Worm (Caenorhabditis elegans): Measurements from ENCODE around the gene nhr-126.

nhr-126 gene

DNA sequence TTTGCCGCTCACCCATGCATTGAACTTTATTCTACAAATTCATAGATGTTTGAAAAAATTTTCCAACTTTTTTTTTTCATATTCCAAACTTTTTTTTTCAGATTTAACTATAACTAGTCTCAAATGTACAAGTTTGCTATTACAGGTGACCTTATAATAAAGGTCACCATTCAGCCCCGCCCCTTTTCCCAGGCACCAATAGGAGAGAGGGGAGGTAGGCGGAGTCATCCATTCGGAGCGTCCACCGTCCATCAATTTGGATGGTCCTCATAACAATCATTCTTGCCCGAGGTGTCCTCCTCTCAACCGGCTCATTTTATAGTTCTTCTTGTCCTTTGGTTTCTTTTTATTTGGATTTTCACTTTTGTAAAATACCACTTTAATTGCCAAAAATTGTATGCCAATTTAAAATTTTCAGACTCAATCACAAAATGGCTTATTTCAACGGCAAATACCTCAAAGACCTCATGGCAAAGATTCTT, 41.0 kb upstream of the nhr-126 start, which contains the start of gene Y5H2B.3:
Gene Y5H2B.3, plus strand, starts transcription at position 432 of the 482 bp plus-strand sequence.
- TF ChIP-seq madf-9 (GFP tag; conservative IDR thresholded peaks at IDR 0.05) (no peak), hif-1 (tag; optimal IDR thresholded peaks at IDR 0.05) (no peak), sdz-12 (GFP tag; optimal IDR thresholded peaks at IDR 0.05) (no peak), mes-2 (tag; optimal IDR thresholded peaks at IDR 0.05; ENCODE audit: poor library complexity, severe bottlenecking) (no peak), ceh-32 (tag; optimal IDR thresholded peaks at IDR 0.05; ENCODE audit: poor library complexity) (no peak), nhr-237 (tag; optimal IDR thresholded peaks at IDR 0.05) (no peak), lin-39 (tag; optimal IDR thresholded peaks at IDR 0.05) (no peak), arid-1 (GFP tag; conservative IDR thresholded peaks at IDR 0.05) (no peak), mxl-2 (GFP tag; conservative IDR thresholded peaks at IDR 0.05) (no peak), mxl-3 (GFP tag; optimal IDR thresholded peaks at IDR 0.05) (no peak), nhr-48 (tag; optimal IDR thresholded peaks at IDR 0.05) (no peak)

DNA sequence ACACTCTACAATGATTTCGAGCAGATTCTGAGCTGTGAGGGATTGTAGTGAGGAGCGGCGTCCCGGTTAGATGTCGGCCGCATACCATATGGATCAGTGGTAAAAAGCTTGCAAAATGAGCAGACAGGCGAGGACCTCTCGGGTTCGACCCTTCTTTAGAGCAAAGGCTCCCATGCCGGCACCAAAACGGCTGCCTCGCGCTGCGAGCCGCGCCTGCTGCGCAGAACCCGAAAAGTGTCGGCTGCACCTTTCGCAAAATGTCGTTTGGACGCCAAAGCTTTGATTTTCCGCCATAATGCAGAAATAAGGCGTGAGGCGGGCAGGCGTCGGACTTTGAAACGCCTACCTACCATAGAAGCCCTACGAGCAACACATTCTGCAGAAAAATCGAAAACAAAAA, 38.5 kb upstream of the nhr-126 start:
- TF ChIP-seq nhr-111 (GFP tag; optimal IDR thresholded peaks at IDR 0.05) (no peak), D1046.2 (GFP tag; IDR thresholded peaks at IDR 0.05) (0 out of 2 replicates have a peak, but pooled peaks have one; percentile 41), egl-43 (GFP tag; IDR thresholded peaks at IDR 0.05) (peak; percentile 70), set-16 (GFP tag; IDR thresholded peaks at IDR 0.05) (peak; percentile 91), nhr-28 (tag; optimal IDR thresholded peaks at IDR 0.05) (no peak), Y48G9A.11 (GFP tag; IDR thresholded peaks at IDR 0.05) (peak; percentile 71; the same call in 1 of the 2 replicates)

DNA sequence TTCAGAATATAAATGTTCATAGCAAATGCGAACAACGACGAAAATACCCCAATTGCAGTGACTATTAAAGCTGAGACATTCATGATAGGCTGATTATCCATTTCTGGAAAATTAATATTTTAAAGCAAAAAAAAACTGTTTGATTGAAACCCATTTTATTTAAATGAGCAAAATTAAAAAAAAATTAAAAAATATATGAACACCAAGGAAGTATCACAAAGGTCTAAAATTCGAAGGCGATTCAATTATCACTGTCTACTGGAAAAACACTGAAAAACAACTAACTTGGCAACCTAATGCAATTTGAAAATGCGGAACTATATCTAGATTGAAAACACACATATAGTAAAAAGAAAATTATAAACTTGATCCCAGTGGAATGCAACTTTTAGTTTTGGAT, 37.8 kb upstream of the nhr-126 start, which contains the start of gene srbc-42:
Gene srbc-42, minus strand, starts transcription at position 101 of the 400 bp plus-strand sequence.
- TF ChIP-seq nhr-28 (tag; optimal IDR thresholded peaks at IDR 0.05) = no peak
- TF ChIP-seq attf-4 (tag; optimal IDR thresholded peaks at IDR 0.05) = no peak
- no peak for TF ChIP-seq saeg-2 (GFP tag; IDR thresholded peaks at IDR 0.05)
- no peak for TF ChIP-seq unc-39 (tag; optimal IDR thresholded peaks at IDR 0.05)
- no peak for TF ChIP-seq T20F7.1 (GFP tag; optimal IDR thresholded peaks at IDR 0.05)
- TF ChIP-seq daf-16 (GFP tag; optimal IDR thresholded peaks at IDR 0.05) = no peak
- TF ChIP-seq daf-16 (tag; optimal IDR thresholded peaks at IDR 0.05) = no peak
- TF ChIP-seq arid-1 (GFP tag; conservative IDR thresholded peaks at IDR 0.05) = no peak
- TF ChIP-seq hif-1 (tag; optimal IDR thresholded peaks at IDR 0.05) = no peak
- TF ChIP-seq ces-1 (GFP tag; optimal IDR thresholded peaks at IDR 0.05) = no peak
- no peak for TF ChIP-seq F26F4.8 (GFP tag; conservative IDR thresholded peaks at IDR 0.05)
- no peak for TF ChIP-seq D1046.2 (GFP tag; IDR thresholded peaks at IDR 0.05)
- TF ChIP-seq jun-1 (tag; optimal IDR thresholded peaks at IDR 0.05) = no peak
- TF ChIP-seq ztf-7 (tag; optimal IDR thresholded peaks at IDR 0.05) = no peak
- TF ChIP-seq pha-4 (GFP tag; IDR thresholded peaks at IDR 0.05) = no peak
- no peak for TF ChIP-seq pha-4 (tag; optimal IDR thresholded peaks at IDR 0.05)
- no peak for TF ChIP-seq php-3 (GFP tag; IDR thresholded peaks at IDR 0.05)
- TF ChIP-seq ceh-32 (tag; optimal IDR thresholded peaks at IDR 0.05; ENCODE audit: poor library complexity) = no peak
- no peak for TF ChIP-seq lir-3 (tag; optimal IDR thresholded peaks at IDR 0.05)
- no peak for TF ChIP-seq ctbp-1 (GFP tag; IDR thresholded peaks at IDR 0.05)

DNA sequence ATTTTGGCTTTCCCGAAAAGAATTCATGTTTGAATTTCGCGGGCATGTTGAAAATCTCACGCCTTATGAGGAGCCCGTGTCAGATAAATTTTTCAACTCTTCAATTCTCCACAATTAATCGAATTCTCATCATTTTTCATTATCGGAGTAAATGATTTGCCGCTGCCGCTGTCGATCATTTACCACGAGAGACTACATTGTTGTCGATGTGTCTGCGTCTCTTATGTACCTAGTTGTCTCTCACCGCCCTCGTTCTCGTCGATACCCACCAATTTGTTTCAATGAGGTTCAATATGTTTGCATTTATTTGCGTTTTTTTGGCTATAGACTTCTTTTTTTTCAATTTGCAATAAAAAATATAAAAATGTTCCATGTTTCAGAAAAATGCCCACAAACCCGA, 36.8 kb upstream of the nhr-126 start, which contains the start of gene nhr-13:
Gene nhr-13, plus strand, starts transcription at position 369 of the 400 bp plus-strand sequence.
- TF ChIP-seq hlh-30 (tag; optimal IDR thresholded peaks at IDR 0.05; ENCODE audit: insufficient read depth) (peak; percentile 53), aha-1 (tag) (peak; percentile 82), dmd-6 (GFP tag; IDR thresholded peaks at IDR 0.05) (peak; percentile 61), dve-1 (tag; optimal IDR thresholded peaks at IDR 0.05; ENCODE audit: insufficient read depth) (peak; percentile 11), hlh-11 (tag; optimal IDR thresholded peaks at IDR 0.05) (peak; percentile 35), daf-8 (GFP tag; IDR thresholded peaks at IDR 0.05) (no peak), duxl-1 (tag; optimal IDR thresholded peaks at IDR 0.05; ENCODE audit: poor library complexity) (peak; percentile 30), nhr-28 (tag; optimal IDR thresholded peaks at IDR 0.05) (peak; percentile 53), hmg-1.1 (GFP tag; IDR thresholded peaks at IDR 0.05) (peak; percentile 56; the same call in 1 of the 2 replicates), mes-2 (tag; optimal IDR thresholded peaks at IDR 0.05; ENCODE audit: poor library complexity, severe bottlenecking) (peak; percentile 29), daf-16 (GFP tag; optimal IDR thresholded peaks at IDR 0.05) (no peak), daf-16 (tag; optimal IDR thresholded peaks at IDR 0.05) (peak; percentile 47), mdl-1 (tag; optimal IDR thresholded peaks at IDR 0.05) (peak in 1 of 2 experiments; percentile 13), nhr-42 (GFP tag; IDR thresholded peaks at IDR 0.05) (no peak), dmd-9 (GFP tag; IDR thresholded peaks at IDR 0.05) (no peak)

Data from whole organism, L4 larva.